Worm (Caenorhabditis elegans): ENCODE data around the gene ZK1248.17.

DNA sequence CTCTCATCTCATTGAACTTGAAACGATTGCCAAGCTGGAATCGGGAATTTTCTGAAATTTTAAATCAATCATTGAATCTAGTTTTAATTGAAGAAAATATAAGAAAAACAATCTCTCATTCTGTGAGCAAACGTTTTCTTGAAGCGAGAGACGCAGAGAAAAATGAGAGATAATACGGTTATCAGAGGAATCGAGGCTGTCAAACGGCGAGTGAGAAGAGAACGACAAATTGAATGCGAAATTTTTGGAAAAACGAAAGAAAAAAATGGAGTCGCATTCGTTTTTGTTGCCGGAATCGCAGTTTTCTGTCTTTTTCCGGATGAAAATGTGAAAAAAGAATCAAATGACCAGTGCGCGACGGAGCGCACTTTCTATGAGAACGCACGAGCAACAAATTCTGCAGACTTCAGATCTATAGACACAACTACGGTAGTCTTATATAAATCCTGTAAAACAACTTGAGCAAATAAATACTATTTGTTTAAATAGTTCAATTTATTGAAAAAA, 28.3 kb upstream of the ZK1248.17 start, which contains the start of gene tex-2:
- TF ChIP-seq ama-1 (optimal IDR thresholded peaks at IDR 0.05) (no peak), B0310.2 (tag; optimal IDR thresholded peaks at IDR 0.05) (no peak), F13C5.2 (tag; optimal IDR thresholded peaks at IDR 0.05) (no peak), ceh-13 (GFP tag; optimal IDR thresholded peaks at IDR 0.05) (no peak), tbx-37 (GFP tag; conservative IDR thresholded peaks at IDR 0.05) (no peak), sea-1 (GFP tag; conservative IDR thresholded peaks at IDR 0.05) (no peak), hnd-1 (tag; optimal IDR thresholded peaks at IDR 0.05) (no peak), ets-7 (tag; optimal IDR thresholded peaks at IDR 0.05) (no peak), flt-1 (GFP tag; IDR thresholded peaks at IDR 0.05) (no peak), hmbx-1 (tag; optimal IDR thresholded peaks at IDR 0.05) (no peak), aly-1 (tag; optimal IDR thresholded peaks at IDR 0.05) (no peak), pes-1 (GFP tag; IDR thresholded peaks at IDR 0.05) (no peak)
